Worm (Caenorhabditis elegans) whole organism, mixed stage, embryonic: ENCODE data around the gene cul-4.

Experiments used
- bed-3 ChIP-seq: fragments of 200-800 bp; sonication (Bioruptor generic); optimal IDR thresholded peaks from 3 replicates; lab custom pipeline; 2018; ENCODE audit warnings: mild to moderate bottlenecking, missing genetic modification characterization, moderate library complexity, missing compliant biosample characterization
- nhr-237 ChIP-seq: fragments of 150-350 bp; optimal IDR thresholded peaks from 2 replicates; lab custom pipeline; 2014; ENCODE audit warnings: missing biosample characterization, missing genetic modification characterization
- nhr-76 ChIP-seq: sonication (generic microtip); optimal IDR thresholded peaks from 2 replicates; lab custom pipeline; 2017; ENCODE audit warnings: missing biosample characterization, missing genetic modification characterization
- pha-4 ChIP-seq: fragments of 150-350 bp; optimal IDR thresholded peaks from 2 replicates; lab custom pipeline; 2018; ENCODE audit warnings: missing biosample characterization, missing genetic modification reagents, missing genetic modification characterization
- sem-2 ChIP-seq: fragments of 200-800 bp; sonication (Bioruptor generic); optimal IDR thresholded peaks from 2 replicates; lab custom pipeline; 2018; ENCODE audit warnings: mild to moderate bottlenecking, missing genetic modification characterization, missing compliant biosample characterization
- snpc-4 ChIP-seq: fragments of 150-350 bp; optimal IDR thresholded peaks from 2 replicates; lab custom pipeline; 2014; ENCODE audit warnings: missing biosample characterization, missing genetic modification characterization
- sptf-1 ChIP-seq: sonication (generic microtip); optimal IDR thresholded peaks from 2 replicates; lab custom pipeline; 2017; ENCODE audit warnings: mild to moderate bottlenecking, missing genetic modification characterization, moderate library complexity, missing compliant biosample characterization

DNA sequence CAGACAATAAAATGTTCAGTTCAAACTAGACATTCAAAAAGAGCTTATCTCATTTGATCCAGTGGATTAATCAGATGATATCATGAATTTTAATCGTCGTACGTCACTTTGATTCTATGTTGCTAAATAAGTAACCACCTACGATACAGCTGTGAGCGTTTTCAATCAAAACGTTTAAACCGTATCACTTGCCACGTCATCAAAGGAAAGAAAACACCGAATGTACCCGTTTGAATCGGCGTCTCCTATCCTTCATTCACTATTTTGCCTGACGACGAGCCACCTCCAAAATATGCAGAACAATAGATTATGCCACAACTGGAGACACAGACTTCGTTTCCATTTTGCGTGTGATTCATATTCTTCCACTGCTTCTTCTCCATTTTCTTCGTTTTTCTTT is 44.0 kb downstream of the cul-4 start:
- TF ChIP-seq nhr-237 (tag; lab: Kevin White, UChicago) (no peak), snpc-4 (tag; lab: Kevin White, UChicago) (no peak), nhr-76 (tag; lab: Kevin White, UChicago) (no peak), sem-2 (GFP tag; lab: Kevin White, UChicago) (no peak), pha-4 (tag; lab: Kevin White, UChicago) (no peak), sptf-1 (no peak), bed-3 (GFP tag; lab: Kevin White, UChicago) (no peak)
